Fruit fly (Drosophila melanogaster) whole organism, embryonic: ENCODE measurements around the gene eas.
A peak's percentile ranks its signal among the peaks of the same experiment; 100 is the strongest.

ENCODE experiments used
- Atf-2 ChIP-seq: fragments of 200-800 bp; sonication (Bioruptor generic); optimal IDR thresholded peaks from 2 replicates; lab custom pipeline; 2016; ENCODE audit warnings: missing biosample characterization, missing genetic modification characterization
- B-H1 ChIP-seq: fragments of 200-800 bp; sonication (Bioruptor generic); IDR thresholded peaks from 3 replicates; pipeline ENCODE4 v1.3.6; 2022; ENCODE audit warnings: missing biosample characterization, missing genetic modification characterization
- Bgb ChIP-seq: fragments of 200-800 bp; sonication (Bioruptor generic); IDR thresholded peaks from 2 replicates; pipeline ENCODE4 v1.3.6; 2022; ENCODE audit warnings: missing biosample characterization, missing genetic modification characterization; ENCODE audit not compliant: partially characterized antibody
- CG11085 ChIP-seq: fragments of 200-800 bp; sonication (Bioruptor generic); IDR thresholded peaks from 2 replicates; pipeline ENCODE4 v1.3.6; 2022; ENCODE audit warnings: missing biosample characterization, missing genetic modification characterization
- CG11560 ChIP-seq: fragments of 200-800 bp; sonication (Bioruptor generic); IDR thresholded peaks from 3 replicates; pipeline ENCODE4 v1.3.6; 2022; ENCODE audit warnings: missing biosample characterization, missing genetic modification characterization
- CG12219 ChIP-seq: fragments of 200-800 bp; sonication (Bioruptor generic); optimal IDR thresholded peaks from 3 replicates; lab custom pipeline; 2018; ENCODE audit warnings: missing biosample characterization, mild to moderate bottlenecking, missing genetic modification characterization
- CG12391 ChIP-seq: fragments of 200-800 bp; sonication (Bioruptor generic); optimal IDR thresholded peaks from 3 replicates; lab custom pipeline; 2018; ENCODE audit warnings: missing biosample characterization, mild to moderate bottlenecking, missing genetic modification characterization, moderate library complexity
- CG12769 ChIP-seq: fragments of 200-800 bp; sonication (Bioruptor generic); optimal IDR thresholded peaks from 2 replicates; lab custom pipeline; 2019; ENCODE audit warnings: missing biosample characterization, mild to moderate bottlenecking, missing genetic modification characterization, moderate library complexity
- CG13296 ChIP-seq: fragments of 200-800 bp; sonication (Bioruptor generic); optimal IDR thresholded peaks from 3 replicates; lab custom pipeline; 2018; ENCODE audit warnings: missing biosample characterization, mild to moderate bottlenecking, missing genetic modification characterization
- CG14667 ChIP-seq: fragments of 200-800 bp; sonication (Bioruptor generic); IDR thresholded peaks from 2 replicates; pipeline ENCODE4 v1.3.6; 2022; ENCODE audit warnings: missing biosample characterization, missing genetic modification characterization
- CG1529 ChIP-seq: fragments of 200-800 bp; sonication (Bioruptor generic); optimal IDR thresholded peaks from 3 replicates; lab custom pipeline; 2018; ENCODE audit warnings: missing biosample characterization, missing genetic modification characterization
- CG16813 ChIP-seq: fragments of 200-800 bp; sonication (Bioruptor generic); IDR thresholded peaks from 3 replicates; pipeline ENCODE4 v1.3.6; 2022; ENCODE audit warnings: missing biosample characterization, missing genetic modification characterization; ENCODE audit not compliant: partially characterized antibody
- CG16863 ChIP-seq: fragments of 200-800 bp; sonication (Bioruptor generic); optimal IDR thresholded peaks from 3 replicates; lab custom pipeline; 2016; ENCODE audit warnings: missing biosample characterization, missing genetic modification characterization
- CG2116 ChIP-seq: fragments of 200-800 bp; sonication (Bioruptor generic); optimal IDR thresholded peaks from 3 replicates; lab custom pipeline; 2018; ENCODE audit warnings: missing biosample characterization, mild to moderate bottlenecking, missing genetic modification characterization
- CG2129 ChIP-seq: fragments of 200-800 bp; sonication (Bioruptor generic); IDR thresholded peaks from 2 replicates; pipeline ENCODE4 v1.3.6; 2022; ENCODE audit warnings: missing biosample characterization, missing genetic modification characterization; ENCODE audit not compliant: partially characterized antibody
- CG3065 ChIP-seq: fragments of 200-800 bp; sonication (Bioruptor generic); optimal IDR thresholded peaks from 2 replicates; lab custom pipeline; 2016; ENCODE audit warnings: missing biosample characterization, missing genetic modification characterization
- CG31441 ChIP-seq: fragments of 200-800 bp; sonication (Bioruptor generic); IDR thresholded peaks from 2 replicates; pipeline ENCODE4 v1.3.6; 2022; ENCODE audit warnings: missing biosample characterization, missing genetic modification characterization
- CG4328 ChIP-seq: fragments of 200-800 bp; sonication (Bioruptor generic); optimal IDR thresholded peaks from 3 replicates; lab custom pipeline; 2017; ENCODE audit warnings: missing biosample characterization, missing genetic modification reagents, missing genetic modification characterization
- CG4730 ChIP-seq: fragments of 200-800 bp; sonication (Bioruptor generic); IDR thresholded peaks from 2 replicates; pipeline ENCODE4 v1.3.6; 2022; ENCODE audit warnings: missing biosample characterization, missing genetic modification characterization
- CG9437 ChIP-seq: fragments of 200-800 bp; sonication (Bioruptor generic); optimal IDR thresholded peaks from 2 replicates; lab custom pipeline; 2018; ENCODE audit warnings: missing biosample characterization, mild to moderate bottlenecking, missing genetic modification characterization
- ERR ChIP-seq: fragments of 200-800 bp; sonication (Bioruptor generic); optimal IDR thresholded peaks from 2 replicates; lab custom pipeline; 2016; ENCODE audit warnings: missing biosample characterization, missing genetic modification characterization
- Fer1 ChIP-seq: fragments of 200-800 bp; sonication (Bioruptor generic); optimal IDR thresholded peaks from 2 replicates; lab custom pipeline; 2017; ENCODE audit warnings: missing biosample characterization, mild to moderate bottlenecking, missing genetic modification characterization
- H15 ChIP-seq: fragments of 200-800 bp; sonication (Bioruptor generic); IDR thresholded peaks from 3 replicates; pipeline ENCODE4 v1.3.6; 2022; ENCODE audit warnings: missing biosample characterization, missing genetic modification characterization
- Hr3 ChIP-seq: fragments of 200-800 bp; sonication (Bioruptor generic); optimal IDR thresholded peaks from 3 replicates; lab custom pipeline; 2016; ENCODE audit warnings: missing biosample characterization, missing genetic modification characterization
- Hsf ChIP-seq: fragments of 200-800 bp; sonication (Bioruptor generic); optimal IDR thresholded peaks from 3 replicates; lab custom pipeline; 2016; ENCODE audit warnings: missing biosample characterization, missing genetic modification characterization
- NC2β ChIP-seq: fragments of 200-800 bp; sonication (Bioruptor generic); optimal IDR thresholded peaks from 2 replicates; lab custom pipeline; 2016; ENCODE audit warnings: missing biosample characterization, missing genetic modification characterization
- Nf-YC ChIP-seq: fragments of 200-800 bp; optimal IDR thresholded peaks from 3 replicates; lab custom pipeline; 2019; ENCODE audit warnings: missing biosample characterization, mild to moderate bottlenecking, missing genetic modification characterization, moderate library complexity
- Sox100B ChIP-seq: fragments of 200-800 bp; sonication (Bioruptor generic); optimal IDR thresholded peaks from 3 replicates; lab custom pipeline; 2018; ENCODE audit warnings: missing biosample characterization, mild to moderate bottlenecking, missing genetic modification characterization
- abd-A ChIP-seq: fragments of 200-800 bp; sonication (Bioruptor generic); optimal IDR thresholded peaks from 3 replicates; lab custom pipeline; 2019; ENCODE audit warnings: missing biosample characterization, mild to moderate bottlenecking, missing genetic modification characterization, moderate library complexity
- bsh ChIP-seq, 2 experiments: fragments of 200-800 bp; sonication (Bioruptor generic); optimal IDR thresholded peaks; 2 replicates each; lab custom pipeline; 2017 to 2018; ENCODE audit warnings: mild to moderate bottlenecking in 2 of 2, missing biosample characterization in 2 of 2, missing genetic modification characterization in 2 of 2, moderate library complexity in 1 of 2
- cg ChIP-seq: fragments of 200-800 bp; sonication (Bioruptor generic); optimal IDR thresholded peaks from 3 replicates; lab custom pipeline; 2019; ENCODE audit warnings: missing biosample characterization, mild to moderate bottlenecking, missing genetic modification characterization, moderate library complexity
- dimm ChIP-seq: fragments of 200-800 bp; sonication (Bioruptor generic); IDR thresholded peaks from 2 replicates; pipeline ENCODE4 v1.3.6; 2022; ENCODE audit warnings: missing biosample characterization, missing genetic modification characterization
- dmrt99B ChIP-seq: fragments of 200-800 bp; sonication (Bioruptor generic); optimal IDR thresholded peaks from 2 replicates; lab custom pipeline; 2018; ENCODE audit warnings: missing biosample characterization, mild to moderate bottlenecking, missing genetic modification characterization, moderate library complexity
- hb ChIP-seq: fragments of 200-800 bp; sonication (Bioruptor generic); IDR thresholded peaks from 3 replicates; pipeline ENCODE4 v1.3.6; 2022; ENCODE audit warnings: missing biosample characterization, missing genetic modification characterization; ENCODE audit not compliant: partially characterized antibody
- hkb ChIP-seq, 2 experiments: fragments of 200-800 bp in 1 of 2; fragments of >200 bp in 1 of 2; sonication (Bioruptor generic) in 1 of 2; IDR thresholded peaks in 1 of 2; optimal IDR thresholded peaks in 1 of 2; 2 replicates each; pipeline versions ENCODE4 v1.3.6 to Lab custom; 2017 to 2022; ENCODE audit warnings: missing biosample characterization in 1 of 2, missing genetic modification characterization in 1 of 2
- jing ChIP-seq: fragments of 200-800 bp; sonication (Bioruptor generic); optimal IDR thresholded peaks from 2 replicates; lab custom pipeline; 2018; ENCODE audit warnings: missing biosample characterization, mild to moderate bottlenecking, missing genetic modification characterization
- lbe ChIP-seq: fragments of 200-800 bp; sonication (Bioruptor generic); optimal IDR thresholded peaks from 2 replicates; lab custom pipeline; 2016; ENCODE audit warnings: missing biosample characterization, mild to moderate bottlenecking, missing genetic modification characterization
- mirr ChIP-seq: fragments of 200-800 bp; sonication (Bioruptor generic); optimal IDR thresholded peaks from 3 replicates; lab custom pipeline; 2018; ENCODE audit warnings: missing biosample characterization, mild to moderate bottlenecking, missing genetic modification characterization
- mld ChIP-seq: fragments of 200-800 bp; sonication (Bioruptor generic); IDR thresholded peaks from 3 replicates; pipeline ENCODE4 v1.3.6; 2022; ENCODE audit warnings: missing biosample characterization, missing genetic modification characterization; ENCODE audit not compliant: partially characterized antibody
- p53 ChIP-seq: fragments of 200-800 bp; sonication (Bioruptor generic); optimal IDR thresholded peaks from 2 replicates; lab custom pipeline; 2016; ENCODE audit warnings: missing biosample characterization, missing genetic modification characterization
- sc ChIP-seq, 3 experiments: fragments of >200 bp in 2 of 3; fragments of 200-800 bp in 1 of 3; sonication (Bioruptor generic) in 1 of 3; optimal IDR thresholded peaks; 2 replicates in 2 of 3; 3 replicates in 1 of 3; lab custom pipeline; 2017; ENCODE audit warnings: mild to moderate bottlenecking in 1 of 3, missing biosample characterization in 1 of 3, missing genetic modification characterization in 1 of 3, missing genetic modification reagents in 1 of 3
- scrt ChIP-seq: fragments of 200-800 bp; sonication (Bioruptor generic); optimal IDR thresholded peaks from 2 replicates; lab custom pipeline; 2018; ENCODE audit warnings: missing biosample characterization, mild to moderate bottlenecking, missing genetic modification characterization, moderate library complexity
- sisA ChIP-seq: fragments of 200-800 bp; sonication (Bioruptor generic); IDR thresholded peaks from 2 replicates; pipeline ENCODE4 v1.3.6; 2022; ENCODE audit warnings: missing biosample characterization, missing genetic modification characterization
- trh ChIP-seq: fragments of 200-800 bp; sonication (Bioruptor generic); optimal IDR thresholded peaks from 2 replicates; lab custom pipeline; 2016; ENCODE audit warnings: missing biosample characterization, missing genetic modification characterization
- ttk ChIP-seq: fragments of 200-800 bp; sonication (Bioruptor generic); IDR thresholded peaks from 2 replicates; pipeline ENCODE4 v2.1.2; 2022; ENCODE audit warnings: missing biosample characterization, missing genetic modification characterization
- vnd ChIP-seq: fragments of 200-800 bp; sonication (Bioruptor generic); IDR thresholded peaks from 3 replicates; pipeline ENCODE4 v1.3.6; 2022; ENCODE audit warnings: missing biosample characterization, missing genetic modification characterization; ENCODE audit not compliant: partially characterized antibody
- z ChIP-seq: fragments of 200-800 bp; sonication (Bioruptor generic); IDR thresholded peaks from 3 replicates; pipeline ENCODE4 v1.3.6; 2022; ENCODE audit warnings: missing biosample characterization, missing genetic modification characterization
- zf30C ChIP-seq: fragments of 200-800 bp; sonication (Bioruptor generic); optimal IDR thresholded peaks from 3 replicates; lab custom pipeline; 2018; ENCODE audit warnings: missing biosample characterization, mild to moderate bottlenecking, missing genetic modification characterization

The eas gene

DNA sequence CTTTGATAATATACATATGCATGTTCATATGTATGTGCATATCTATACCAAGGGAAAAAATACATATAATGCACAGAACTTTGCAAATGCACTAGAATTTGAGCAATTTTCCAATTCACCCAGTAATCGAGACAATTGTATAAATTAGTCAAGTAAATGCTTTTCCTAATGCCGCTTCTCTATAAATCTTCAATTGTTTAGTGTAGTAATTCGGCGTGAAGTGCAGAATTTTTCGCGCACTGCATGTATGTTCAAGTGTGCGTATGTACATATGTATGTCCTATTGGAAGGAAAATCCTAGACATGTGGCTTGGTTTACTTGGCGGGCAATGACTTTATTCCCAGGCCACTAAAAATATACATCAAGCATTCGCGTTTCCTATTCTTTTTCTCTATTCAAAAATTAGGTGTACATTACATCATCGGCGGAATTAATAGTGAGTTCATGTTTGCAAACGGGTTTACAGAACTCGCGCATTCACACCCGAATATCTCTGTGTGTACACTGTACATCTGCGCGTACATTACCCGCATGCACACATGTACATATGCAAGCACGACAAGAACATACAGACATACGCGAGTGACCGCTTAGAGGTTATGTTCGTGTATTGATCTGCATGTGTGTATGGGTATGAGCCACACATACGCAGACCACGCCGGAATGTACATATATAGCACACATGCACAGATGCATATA lies 40.9 kb downstream of the eas start (continued):
- TF ChIP-seq CG16813 (GFP tag; lab: Robert Waterston, UW) = no peak
- peak; percentile 97 for TF ChIP-seq cg
- no peak for TF ChIP-seq CG12391 (tag; lab: Kevin White, UChicago)
- TF ChIP-seq CG31441 (GFP tag; lab: Robert Waterston, UW) = no peak
- TF ChIP-seq abd-A (tag; lab: Kevin White, UChicago) = no peak
- no peak for TF ChIP-seq Fer1 (GFP tag; lab: Kevin White, UChicago)
- no peak for TF ChIP-seq jing (GFP tag; lab: Kevin White, UChicago)
- no peak for TF ChIP-seq Sox100B (GFP tag; lab: Kevin White, UChicago)
- no peak for TF ChIP-seq CG9437 (GFP tag; lab: Kevin White, UChicago)
- peak; percentile 28 for TF ChIP-seq lbe (GFP tag; lab: Kevin White, UChicago)
- no peak for TF ChIP-seq Atf-2 (GFP tag; lab: Kevin White, UChicago)
- TF ChIP-seq z (GFP tag; lab: Robert Waterston, UW) = peak; percentile 23; the same call in 1 of the 3 replicates
- TF ChIP-seq sc (optimal IDR thresholded peaks at IDR 0.05; lab: Kevin White, UChicago) = no peak
- no peak for TF ChIP-seq sc (GFP tag; optimal IDR thresholded peaks at IDR 0.05; lab: Kevin White, UChicago)
- no peak for TF ChIP-seq mld (GFP tag; lab: Robert Waterston, UW)
- TF ChIP-seq CG12219 (GFP tag; lab: Kevin White, UChicago) = no peak
- no peak for TF ChIP-seq CG11560 (tag; lab: Robert Waterston, UW)
- no peak for TF ChIP-seq dimm (GFP tag; lab: Robert Waterston, UW)
- no peak for TF ChIP-seq NC2β (GFP tag; lab: Kevin White, UChicago)
- TF ChIP-seq zf30C (GFP tag; lab: Kevin White, UChicago) = peak; percentile 68
- peak; percentile 17 for TF ChIP-seq CG4328 (GFP tag; lab: Kevin White, UChicago)
- no peak for TF ChIP-seq B-H1 (GFP tag; lab: Robert Waterston, UW)
- TF ChIP-seq Hsf (GFP tag; lab: Kevin White, UChicago) = no peak
- no peak for TF ChIP-seq CG14667
- no peak for TF ChIP-seq dmrt99B
- no peak for TF ChIP-seq CG2116 (GFP tag; lab: Kevin White, UChicago)
- TF ChIP-seq CG12769 (tag; lab: Kevin White, UChicago) = peak; percentile 6
- TF ChIP-seq CG13296 (GFP tag; lab: Kevin White, UChicago) = peak; percentile 15
- no peak for TF ChIP-seq ERR (GFP tag; lab: Kevin White, UChicago)
- TF ChIP-seq CG3065 (GFP tag; lab: Kevin White, UChicago) = no peak
- no peak for TF ChIP-seq CG16863 (GFP tag; lab: Kevin White, UChicago)
- no peak for TF ChIP-seq H15 (GFP tag; lab: Robert Waterston, UW)
- no peak for TF ChIP-seq Hr3 (GFP tag; lab: Kevin White, UChicago)
- no peak for TF ChIP-seq CG11085 (GFP tag; lab: Robert Waterston, UW)
- no peak for TF ChIP-seq ttk
- TF ChIP-seq mirr (GFP tag; lab: Kevin White, UChicago) = peak; percentile 82
- TF ChIP-seq CG1529 (GFP tag; lab: Kevin White, UChicago) = no peak
- no peak for TF ChIP-seq vnd (GFP tag; lab: Robert Waterston, UW)
- no peak for TF ChIP-seq CG4730 (GFP tag; lab: Robert Waterston, UW)
- no peak for TF ChIP-seq trh (GFP tag; lab: Kevin White, UChicago)
- TF ChIP-seq Bgb (GFP tag; lab: Robert Waterston, UW) = peak; percentile 49; the same call in 1 of the 2 replicates
- peak in 1 of 2 experiments; percentile 41 for TF ChIP-seq bsh (GFP tag; optimal IDR thresholded peaks at IDR 0.05; lab: Kevin White, UChicago)
- no peak for TF ChIP-seq hb (GFP tag; lab: Robert Waterston, UW)
- no peak for TF ChIP-seq p53 (GFP tag; lab: Kevin White, UChicago)
- no peak for TF ChIP-seq CG2129
- no peak for TF ChIP-seq sisA
- TF ChIP-seq hkb (optimal IDR thresholded peaks at IDR 0.05; lab: Kevin White, UChicago) = no peak
- TF ChIP-seq hkb (GFP tag; IDR thresholded peaks at IDR 0.05; lab: Robert Waterston, UW) = no peak; the same call in 1 of the 2 replicates
- TF ChIP-seq scrt (GFP tag; lab: Kevin White, UChicago) = no peak
- peak; percentile 45 for TF ChIP-seq Nf-YC (tag; lab: Kevin White, UChicago)
